Worm (Caenorhabditis elegans) whole organism, mixed stage, embryonic: ENCODE results near the gene cnc-10.

ENCODE experiments used
- M03D4.4 ChIP-seq: sonication (generic microtip); optimal IDR thresholded peaks from 2 replicates; lab custom pipeline; 2017; ENCODE audit warnings: mild to moderate bottlenecking, missing genetic modification characterization, missing compliant biosample characterization
- bed-3 ChIP-seq: fragments of 200-800 bp; sonication (Bioruptor generic); optimal IDR thresholded peaks from 3 replicates; lab custom pipeline; 2018; ENCODE audit warnings: mild to moderate bottlenecking, missing genetic modification characterization, moderate library complexity, missing compliant biosample characterization
- blmp-1 ChIP-seq: fragments of 150-350 bp; optimal IDR thresholded peaks from 2 replicates; lab custom pipeline; 2014; ENCODE audit warnings: missing biosample characterization, missing genetic modification characterization
- ceh-43 ChIP-seq: fragments of 200-800 bp; sonication (Bioruptor generic); optimal IDR thresholded peaks from 2 replicates; lab custom pipeline; 2018; ENCODE audit warnings: mild to moderate bottlenecking, missing genetic modification characterization, moderate library complexity, missing compliant biosample characterization
- ces-1 ChIP-seq: fragments of 150-350 bp; optimal IDR thresholded peaks from 2 replicates; lab custom pipeline; 2014; ENCODE audit warnings: missing biosample characterization, missing genetic modification reagents, missing genetic modification characterization
- cnd-1 ChIP-seq: fragments of 200-800 bp; sonication (Bioruptor generic); optimal IDR thresholded peaks from 2 replicates; lab custom pipeline; 2018; ENCODE audit warnings: mild to moderate bottlenecking, missing genetic modification characterization, missing compliant biosample characterization
- drap-1 ChIP-seq: fragments of 200-800 bp; sonication (Bioruptor generic); optimal IDR thresholded peaks from 3 replicates; lab custom pipeline; 2018; ENCODE audit warnings: mild to moderate bottlenecking, missing genetic modification characterization, missing compliant biosample characterization
- flh-1 ChIP-seq: fragments of 200-800 bp; sonication (Bioruptor generic); optimal IDR thresholded peaks from 2 replicates; lab custom pipeline; 2018; ENCODE audit warnings: mild to moderate bottlenecking, missing genetic modification characterization, moderate library complexity, missing compliant biosample characterization
- ham-2 ChIP-seq: fragments of 200-800 bp; sonication (Bioruptor generic); optimal IDR thresholded peaks from 2 replicates; lab custom pipeline; 2018; ENCODE audit warnings: mild to moderate bottlenecking, missing genetic modification characterization, missing compliant biosample characterization
- hlh-1 ChIP-seq: fragments of 150-350 bp; optimal IDR thresholded peaks from 2 replicates; lab custom pipeline; 2014; ENCODE audit warnings: missing biosample characterization, missing genetic modification reagents, missing genetic modification characterization
- lsy-2 ChIP-seq: fragments of 150-350 bp; optimal IDR thresholded peaks from 2 replicates; lab custom pipeline; 2014; ENCODE audit warnings: missing biosample characterization, missing genetic modification characterization
- mab-5 ChIP-seq: fragments of 150-350 bp; optimal IDR thresholded peaks from 2 replicates; lab custom pipeline; 2014; ENCODE audit warnings: missing biosample characterization, missing genetic modification characterization
- mep-1 ChIP-seq: fragments of 150-350 bp; optimal IDR thresholded peaks from 2 replicates; lab custom pipeline; 2017; ENCODE audit warnings: missing biosample characterization, missing genetic modification reagents, missing genetic modification characterization, inconsistent platforms
- mls-2 ChIP-seq: sonication (generic microtip); optimal IDR thresholded peaks from 2 replicates; lab custom pipeline; 2016; ENCODE audit warnings: mild to moderate bottlenecking, missing genetic modification characterization, moderate library complexity, missing compliant biosample characterization
- nhr-12 ChIP-seq: fragments of 150-350 bp; optimal IDR thresholded peaks from 2 replicates; lab custom pipeline; 2014; ENCODE audit warnings: missing biosample characterization, missing genetic modification characterization
- nhr-2 ChIP-seq: fragments of 150-350 bp; optimal IDR thresholded peaks from 2 replicates; lab custom pipeline; 2014; ENCODE audit warnings: missing biosample characterization, missing genetic modification characterization
- nhr-237 ChIP-seq: fragments of 150-350 bp; optimal IDR thresholded peaks from 2 replicates; lab custom pipeline; 2014; ENCODE audit warnings: missing biosample characterization, missing genetic modification characterization
- nhr-28 ChIP-seq: fragments of 150-350 bp; optimal IDR thresholded peaks from 2 replicates; lab custom pipeline; 2014; ENCODE audit warnings: missing biosample characterization, missing genetic modification characterization
- nhr-76 ChIP-seq: sonication (generic microtip); optimal IDR thresholded peaks from 2 replicates; lab custom pipeline; 2017; ENCODE audit warnings: missing biosample characterization, missing genetic modification characterization
- sem-2 ChIP-seq: fragments of 200-800 bp; sonication (Bioruptor generic); optimal IDR thresholded peaks from 2 replicates; lab custom pipeline; 2018; ENCODE audit warnings: mild to moderate bottlenecking, missing genetic modification characterization, missing compliant biosample characterization
- snpc-4 ChIP-seq: fragments of 150-350 bp; optimal IDR thresholded peaks from 2 replicates; lab custom pipeline; 2014; ENCODE audit warnings: missing biosample characterization, missing genetic modification characterization
- unc-120 ChIP-seq: sonication (generic microtip); optimal IDR thresholded peaks from 2 replicates; lab custom pipeline; 2017; ENCODE audit warnings: missing genetic modification characterization, missing compliant biosample characterization; ENCODE audit not compliant: poor library complexity, severe bottlenecking
- unc-39 ChIP-seq: fragments of 150-350 bp; optimal IDR thresholded peaks from 2 replicates; lab custom pipeline; 2014; ENCODE audit warnings: missing biosample characterization, missing genetic modification characterization
- zip-8 ChIP-seq: fragments of 150-350 bp; optimal IDR thresholded peaks from 2 replicates; lab custom pipeline; 2014; ENCODE audit warnings: missing biosample characterization, missing genetic modification characterization
- ztf-11 ChIP-seq: fragments of 150-350 bp; optimal IDR thresholded peaks from 2 replicates; lab custom pipeline; 2014; ENCODE audit warnings: missing biosample characterization, missing genetic modification characterization

Gene cnc-10

ce11 chrV:11146958-11147779 is 35.9 kb upstream of the cnc-10 start, which contains the start of the genes T19C4.24 and nlp-33:
Gene T19C4.24, minus strand, starts transcription at chrV:11147008.
Gene nlp-33, plus strand, starts transcription at chrV:11147346.
- TF ChIP-seq unc-39 (tag; lab: Kevin White, UChicago) (no peak), nhr-237 (tag; lab: Kevin White, UChicago) (no peak), snpc-4 (tag; lab: Kevin White, UChicago) (no peak)

ce11 chrV:11147780-11148144 is 35.3 kb upstream of the cnc-10 start:
- TF ChIP-seq ztf-11 (tag; lab: Kevin White, UChicago): no peak
- peak; percentile 16 for TF ChIP-seq nhr-237 (tag; lab: Kevin White, UChicago)

- TF ChIP-seq blmp-1 (tag; lab: Kevin White, UChicago) (peak; percentile 22), drap-1 (GFP tag; lab: Kevin White, UChicago) (no peak)
Measured at ce11 chrV:11148971-11149370, 34.1 kb upstream of the cnc-10 start.

- TF ChIP-seq sem-2: no peak
- no peak for TF ChIP-seq flh-1 (GFP tag; lab: Kevin White, UChicago)
- TF ChIP-seq M03D4.4: no peak
- no peak for TF ChIP-seq drap-1 (GFP tag; lab: Kevin White, UChicago)
- no peak for TF ChIP-seq ces-1 (GFP tag; lab: Kevin White, UChicago)
- TF ChIP-seq nhr-237 (tag; lab: Kevin White, UChicago): no peak
- no peak for TF ChIP-seq ceh-43 (GFP tag; lab: Kevin White, UChicago)
- TF ChIP-seq nhr-12 (tag; lab: Kevin White, UChicago): no peak
- TF ChIP-seq mep-1 (tag; lab: Kevin White, UChicago): no peak
- TF ChIP-seq cnd-1 (tag; lab: Kevin White, UChicago): no peak
- no peak for TF ChIP-seq nhr-2 (tag; lab: Kevin White, UChicago)
- no peak for TF ChIP-seq lsy-2 (tag; lab: Kevin White, UChicago)
- TF ChIP-seq bed-3 (GFP tag; lab: Kevin White, UChicago): no peak
Measured at ce11 chrV:11149405-11149804, 33.6 kb upstream of the cnc-10 start, which contains the start of gene T19C4.1. Gene T19C4.1, plus strand, starts transcription at chrV:11149705.

ce11 chrV:11152333-11152732 is 30.7 kb upstream of the cnc-10 start, which contains the start of gene srg-39:
Gene srg-39, minus strand, starts transcription at chrV:11152433.
- TF ChIP-seq mls-2 (tag; lab: Kevin White, UChicago): no peak

ce11 chrV:11155553-11155952 is 27.5 kb upstream of the cnc-10 start, which contains the start of gene srg-38:
Gene srg-38, minus strand, starts transcription at chrV:11155653.
- no peak for TF ChIP-seq nhr-76

- TF ChIP-seq flh-1 (GFP tag; lab: Kevin White, UChicago): no peak
- no peak for TF ChIP-seq zip-8 (tag; lab: Kevin White, UChicago)
- no peak for TF ChIP-seq lsy-2 (tag; lab: Kevin White, UChicago)
- no peak for TF ChIP-seq mab-5 (tag; lab: Kevin White, UChicago)
- no peak for TF ChIP-seq unc-120 (tag; lab: Kevin White, UChicago)
- no peak for TF ChIP-seq nhr-2 (tag; lab: Kevin White, UChicago)
- no peak for TF ChIP-seq snpc-4 (tag; lab: Kevin White, UChicago)
- no peak for TF ChIP-seq mep-1 (tag; lab: Kevin White, UChicago)
- TF ChIP-seq ham-2 (GFP tag; lab: Kevin White, UChicago): no peak
- TF ChIP-seq drap-1 (GFP tag; lab: Kevin White, UChicago): no peak
- TF ChIP-seq nhr-28: no peak
- TF ChIP-seq cnd-1 (tag; lab: Kevin White, UChicago): no peak
- no peak for TF ChIP-seq hlh-1 (tag; lab: Kevin White, UChicago)
- no peak for TF ChIP-seq mls-2 (tag; lab: Kevin White, UChicago)
- no peak for TF ChIP-seq nhr-12 (tag; lab: Kevin White, UChicago)
Measured at ce11 chrV:11156589-11156988, 26.4 kb upstream of the cnc-10 start.
